Fruit fly (Drosophila melanogaster) whole organism, embryonic: Measurements from ENCODE around the gene HDAC1.

Experiments
- BtbVII ChIP-seq: fragments of 200-800 bp; sonication (Bioruptor generic); optimal IDR thresholded peaks from 3 replicates; lab custom pipeline; 2017; ENCODE audit warnings: missing biosample characterization, mild to moderate bottlenecking, missing genetic modification characterization
- CG10543 ChIP-seq: fragments of 200-800 bp; sonication (Bioruptor generic); optimal IDR thresholded peaks from 3 replicates; lab custom pipeline; 2017; ENCODE audit warnings: missing biosample characterization, mild to moderate bottlenecking, missing genetic modification characterization, moderate library complexity
- CG13296 ChIP-seq: fragments of 200-800 bp; sonication (Bioruptor generic); optimal IDR thresholded peaks from 3 replicates; lab custom pipeline; 2018; ENCODE audit warnings: missing biosample characterization, mild to moderate bottlenecking, missing genetic modification characterization
- CG15696 ChIP-seq: fragments of 200-800 bp; sonication (Bioruptor generic); optimal IDR thresholded peaks from 2 replicates; lab custom pipeline; 2019; ENCODE audit warnings: missing biosample characterization, mild to moderate bottlenecking, missing genetic modification characterization, moderate library complexity
- CG32772 ChIP-seq: fragments of 200-800 bp; sonication (Bioruptor generic); IDR thresholded peaks from 2 replicates; pipeline ENCODE4 v1.3.6; 2022; ENCODE audit warnings: missing biosample characterization, missing genetic modification characterization
- CG6791 ChIP-seq: fragments of 200-800 bp; sonication (Bioruptor generic); IDR thresholded peaks from 3 replicates; pipeline ENCODE4 v1.3.6; 2022; ENCODE audit warnings: missing biosample characterization, missing genetic modification characterization; ENCODE audit not compliant: partially characterized antibody
- Sin3A ChIP-seq: fragments of >200 bp; optimal IDR thresholded peaks from 2 replicates; lab custom pipeline; 2018
- gem ChIP-seq: fragments of 200-800 bp; sonication (Bioruptor generic); optimal IDR thresholded peaks from 2 replicates; lab custom pipeline; 2019; ENCODE audit warnings: missing biosample characterization, mild to moderate bottlenecking, missing genetic modification characterization, moderate library complexity
- nerfin-2 ChIP-seq: fragments of 200-800 bp; sonication (Bioruptor generic); IDR thresholded peaks from 2 replicates; pipeline ENCODE4 v1.3.6; 2022; ENCODE audit warnings: missing biosample characterization, missing genetic modification characterization; ENCODE audit not compliant: partially characterized antibody
- row ChIP-seq: fragments of 200-800 bp; sonication (Bioruptor generic); IDR thresholded peaks from 3 replicates; pipeline ENCODE4 v1.3.6; 2022; ENCODE audit warnings: missing biosample characterization, missing genetic modification characterization
- tin ChIP-seq: fragments of 200-800 bp; sonication (Bioruptor generic); optimal IDR thresholded peaks from 3 replicates; lab custom pipeline; 2016; ENCODE audit warnings: missing biosample characterization, missing genetic modification characterization

dm6 chr3L:4590051-4590450 lies 36.5 kb upstream of the HDAC1 start:
- TF ChIP-seq CG10543 (GFP tag; lab: Kevin White, UChicago) (no peak), tin (GFP tag; lab: Kevin White, UChicago) (no peak), CG32772 (GFP tag; lab: Robert Waterston, UW) (no peak), row (GFP tag; lab: Robert Waterston, UW) (no peak), CG13296 (GFP tag; lab: Kevin White, UChicago) (no peak), gem (no peak), CG15696 (tag; lab: Kevin White, UChicago) (no peak), BtbVII (GFP tag; lab: Kevin White, UChicago) (no peak), CG6791 (no peak), nerfin-2 (GFP tag; lab: Robert Waterston, UW) (no peak), Sin3A (lab: Kevin White, UChicago) (no peak)
